Worm (Caenorhabditis elegans): ENCODE measurements around the gene pgm-1.

DNA sequence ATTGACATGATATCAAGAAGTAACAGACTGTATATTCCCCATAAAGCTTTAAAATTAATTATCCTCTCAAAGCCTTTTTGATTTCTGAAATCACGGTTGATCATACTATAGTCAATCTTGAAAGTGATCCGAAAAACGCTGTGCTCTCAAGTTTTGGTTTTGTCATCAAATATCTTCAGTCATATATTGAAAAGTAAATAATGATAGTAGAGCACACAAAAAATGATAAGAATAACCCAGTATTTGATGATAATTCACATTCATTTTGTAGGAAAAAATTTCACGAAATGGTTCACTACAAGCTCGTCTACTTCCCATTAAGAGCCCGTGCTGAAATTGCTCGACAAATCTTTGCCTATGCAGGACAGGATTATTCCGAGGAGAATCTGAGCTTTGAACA is 9.6 kb upstream of the pgm-1 start, which contains the start of gene gst-6:
- TF ChIP-seq ama-1 (optimal IDR thresholded peaks at IDR 0.05) = no peak
- no peak for TF ChIP-seq B0310.2 (tag; optimal IDR thresholded peaks at IDR 0.05)
- TF ChIP-seq F13C5.2 (tag; optimal IDR thresholded peaks at IDR 0.05) = no peak
- TF ChIP-seq ets-7 (tag; optimal IDR thresholded peaks at IDR 0.05) = no peak
